Worm (Caenorhabditis elegans): ENCODE measurements around the gene srm-3.

ce11 chrIV:9676535-9676934 lies 27.8 kb downstream of the srm-3 start:
- TF ChIP-seq ceh-16 (tag; optimal IDR thresholded peaks at IDR 0.05), result no peak
- TF ChIP-seq nhr-12 (tag; optimal IDR thresholded peaks at IDR 0.05), result no peak
- no peak for TF ChIP-seq zag-1 (tag; optimal IDR thresholded peaks at IDR 0.05)
- no peak for TF ChIP-seq nhr-77 (tag; optimal IDR thresholded peaks at IDR 0.05)

Measured in whole organism, L2 larva.